Fruit fly (Drosophila melanogaster): ENCODE results near the gene Caper.

DNA sequence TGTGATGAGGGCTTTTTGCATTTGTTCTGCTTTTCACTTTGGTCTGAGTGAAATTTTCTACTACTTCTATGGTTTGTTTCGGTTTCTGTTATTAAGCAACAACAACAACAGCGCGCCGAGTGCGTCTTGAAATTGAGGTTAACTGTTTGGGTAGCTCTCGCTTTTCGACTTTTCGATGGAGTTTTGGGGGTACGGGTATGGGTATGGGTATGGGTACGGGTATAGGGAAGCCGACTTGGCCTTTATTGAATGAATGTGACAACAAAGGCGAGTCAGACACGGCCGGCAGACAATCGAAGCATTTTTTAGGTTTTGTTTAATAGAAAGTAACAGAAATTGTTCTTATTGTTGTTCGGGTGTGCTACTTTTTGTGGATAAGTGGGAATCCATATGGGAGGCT is 25.0 kb upstream of the Caper start:
- TF ChIP-seq psq (optimal IDR thresholded peaks at IDR 0.05) (no peak), h (optimal IDR thresholded peaks at IDR 0.05) (no peak), insv (optimal IDR thresholded peaks at IDR 0.05) (no peak)
